Fruit fly (Drosophila melanogaster) whole organism, embryonic: Measurements from ENCODE around the gene CG12951.
A peak's percentile ranks its signal among the peaks of the same experiment; 100 is the strongest.

Experiments used
- Asciz ChIP-seq: fragments of 200-800 bp; sonication (Bioruptor generic); optimal IDR thresholded peaks from 2 replicates; lab custom pipeline; 2017; ENCODE audit warnings: missing biosample characterization, mild to moderate bottlenecking, missing genetic modification characterization, missing genetic modification reagents
- Atf3 ChIP-seq: fragments of 200-800 bp; sonication (Bioruptor generic); optimal IDR thresholded peaks from 3 replicates; lab custom pipeline; 2016; ENCODE audit warnings: missing biosample characterization, missing genetic modification characterization
- Bgb ChIP-seq: fragments of 200-800 bp; sonication (Bioruptor generic); IDR thresholded peaks from 2 replicates; pipeline ENCODE4 v1.3.6; 2022; ENCODE audit warnings: missing biosample characterization, missing genetic modification characterization; ENCODE audit not compliant: partially characterized antibody
- CG10462 ChIP-seq: fragments of 200-800 bp; sonication (Bioruptor generic); optimal IDR thresholded peaks from 2 replicates; lab custom pipeline; 2016; ENCODE audit warnings: missing biosample characterization, missing genetic modification characterization
- CG11247 ChIP-seq: fragments of 200-800 bp; sonication (Bioruptor generic); IDR thresholded peaks from 2 replicates; pipeline ENCODE4 v1.3.6; 2022; ENCODE audit warnings: missing biosample characterization, missing genetic modification characterization
- CG11456 ChIP-seq: fragments of 200-800 bp; sonication (Bioruptor generic); IDR thresholded peaks from 3 replicates; pipeline ENCODE4 v1.3.6; 2022; ENCODE audit warnings: missing biosample characterization, missing genetic modification characterization
- CG12104 ChIP-seq: fragments of 200-800 bp; sonication (Bioruptor generic); optimal IDR thresholded peaks from 3 replicates; lab custom pipeline; 2016; ENCODE audit warnings: missing biosample characterization, missing genetic modification characterization
- CG12155 ChIP-seq: fragments of 200-800 bp; sonication (Bioruptor generic); optimal IDR thresholded peaks from 3 replicates; lab custom pipeline; 2016; ENCODE audit warnings: missing biosample characterization, missing genetic modification characterization
- CG13424 ChIP-seq: fragments of 200-800 bp; sonication (Bioruptor generic); optimal IDR thresholded peaks from 2 replicates; lab custom pipeline; 2019; ENCODE audit warnings: missing biosample characterization, mild to moderate bottlenecking, missing genetic modification characterization, moderate library complexity
- CG15479 ChIP-seq: fragments of 200-800 bp; sonication (Bioruptor generic); optimal IDR thresholded peaks from 3 replicates; lab custom pipeline; 2019; ENCODE audit warnings: missing biosample characterization, mild to moderate bottlenecking, missing genetic modification characterization, moderate library complexity
- CG2202 ChIP-seq: fragments of 200-800 bp; sonication (Bioruptor generic); optimal IDR thresholded peaks from 2 replicates; lab custom pipeline; 2018; ENCODE audit warnings: missing biosample characterization, mild to moderate bottlenecking, missing genetic modification characterization
- CG31441 ChIP-seq: fragments of 200-800 bp; sonication (Bioruptor generic); IDR thresholded peaks from 2 replicates; pipeline ENCODE4 v1.3.6; 2022; ENCODE audit warnings: missing biosample characterization, missing genetic modification characterization
- CG3407 ChIP-seq: fragments of 200-800 bp; sonication (Bioruptor generic); optimal IDR thresholded peaks from 2 replicates; lab custom pipeline; 2018; ENCODE audit warnings: missing biosample characterization, mild to moderate bottlenecking, missing genetic modification characterization
- CG7745 ChIP-seq: fragments of 200-800 bp; sonication (Bioruptor generic); optimal IDR thresholded peaks from 2 replicates; lab custom pipeline; 2018; ENCODE audit warnings: missing biosample characterization, mild to moderate bottlenecking, missing genetic modification characterization, moderate library complexity
- CG7987 ChIP-seq: fragments of 200-800 bp; sonication (Bioruptor generic); optimal IDR thresholded peaks from 2 replicates; lab custom pipeline; 2018; ENCODE audit warnings: missing biosample characterization, mild to moderate bottlenecking, missing genetic modification characterization, moderate library complexity
- CG8944 ChIP-seq: fragments of 200-800 bp; sonication (Bioruptor generic); optimal IDR thresholded peaks from 3 replicates; lab custom pipeline; 2016; ENCODE audit warnings: missing biosample characterization, missing genetic modification characterization
- CrebB ChIP-seq: fragments of 200-800 bp; sonication (Bioruptor generic); optimal IDR thresholded peaks from 3 replicates; lab custom pipeline; 2018; ENCODE audit warnings: missing biosample characterization, mild to moderate bottlenecking, missing genetic modification characterization
- D19B ChIP-seq: fragments of 200-800 bp; sonication (Bioruptor generic); optimal IDR thresholded peaks from 2 replicates; lab custom pipeline; 2017; ENCODE audit warnings: missing biosample characterization, mild to moderate bottlenecking, missing genetic modification characterization
- E2f1 ChIP-seq: fragments of 200-800 bp; sonication (Bioruptor generic); IDR thresholded peaks from 2 replicates; pipeline ENCODE4 v1.3.6; 2022; ENCODE audit warnings: missing biosample characterization, missing genetic modification characterization
- Fer2 ChIP-seq: fragments of 200-800 bp; sonication (Bioruptor generic); optimal IDR thresholded peaks from 2 replicates; lab custom pipeline; 2018; ENCODE audit warnings: missing biosample characterization, mild to moderate bottlenecking, missing genetic modification characterization, moderate library complexity
- Fer3 ChIP-seq: fragments of 200-800 bp; sonication (Bioruptor generic); optimal IDR thresholded peaks from 2 replicates; lab custom pipeline; 2018; ENCODE audit warnings: missing biosample characterization, mild to moderate bottlenecking, missing genetic modification characterization, moderate library complexity
- HLH4C ChIP-seq: fragments of 200-800 bp; sonication (Bioruptor generic); IDR thresholded peaks from 3 replicates; pipeline ENCODE4 v1.3.6; 2022; ENCODE audit warnings: missing biosample characterization, missing genetic modification characterization; ENCODE audit not compliant: partially characterized antibody
- Hmx ChIP-seq: fragments of 200-800 bp; sonication (Bioruptor generic); optimal IDR thresholded peaks from 2 replicates; lab custom pipeline; 2016; ENCODE audit warnings: missing biosample characterization, missing genetic modification characterization
- Kr ChIP-seq: fragments of 200-800 bp; sonication (Bioruptor generic); optimal IDR thresholded peaks from 2 replicates; lab custom pipeline; 2017; ENCODE audit warnings: missing biosample characterization, mild to moderate bottlenecking, missing genetic modification characterization
- Lhr ChIP-seq: fragments of 200-800 bp; sonication (Bioruptor generic); optimal IDR thresholded peaks from 3 replicates; lab custom pipeline; 2017; ENCODE audit warnings: mild to moderate bottlenecking, missing biosample characterization, missing genetic modification reagents, missing genetic modification characterization
- MBD-R2 ChIP-seq: fragments of 200-800 bp; sonication (Bioruptor generic); IDR thresholded peaks from 2 replicates; pipeline ENCODE4 v1.3.6; 2022; ENCODE audit warnings: missing biosample characterization, missing genetic modification characterization
- MTF-1 ChIP-seq: fragments of 200-800 bp; sonication (Bioruptor generic); optimal IDR thresholded peaks from 2 replicates; lab custom pipeline; 2018; ENCODE audit warnings: missing biosample characterization, mild to moderate bottlenecking, missing genetic modification characterization, borderline replicate concordance
- Mad ChIP-seq: fragments of 200-800 bp; sonication (Bioruptor generic); optimal IDR thresholded peaks from 2 replicates; lab custom pipeline; 2016; ENCODE audit warnings: missing biosample characterization, missing genetic modification characterization
- Nf-YB ChIP-seq: fragments of 200-800 bp; sonication (Bioruptor generic); optimal IDR thresholded peaks from 3 replicates; lab custom pipeline; 2019; ENCODE audit warnings: missing biosample characterization, mild to moderate bottlenecking, missing genetic modification characterization, moderate library complexity
- Rx ChIP-seq: fragments of 200-800 bp; sonication (Bioruptor generic); IDR thresholded peaks from 2 replicates; pipeline ENCODE4 v1.3.6; 2022; ENCODE audit warnings: missing biosample characterization, missing genetic modification characterization
- Trl ChIP-seq, 3 experiments: fragments of >200 bp in 2 of 3; fragments of 200-800 bp in 1 of 3; sonication (Bioruptor generic) in 1 of 3; optimal IDR thresholded peaks; 2 replicates in 1 of 3; 3 replicates in 2 of 3; lab custom pipeline; 2016 to 2017; ENCODE audit warnings: missing biosample characterization in 1 of 3, missing genetic modification characterization in 1 of 3
- abd-A ChIP-seq: fragments of 200-800 bp; sonication (Bioruptor generic); optimal IDR thresholded peaks from 3 replicates; lab custom pipeline; 2019; ENCODE audit warnings: missing biosample characterization, mild to moderate bottlenecking, missing genetic modification characterization, moderate library complexity
- al ChIP-seq: fragments of 200-800 bp; sonication (Bioruptor generic); IDR thresholded peaks from 2 replicates; pipeline ENCODE4 v1.3.6; 2022; ENCODE audit warnings: missing biosample characterization, missing genetic modification characterization
- bsh ChIP-seq, 2 experiments: fragments of 200-800 bp; sonication (Bioruptor generic); optimal IDR thresholded peaks; 2 replicates each; lab custom pipeline; 2017 to 2018; ENCODE audit warnings: mild to moderate bottlenecking in 2 of 2, missing biosample characterization in 2 of 2, missing genetic modification characterization in 2 of 2, moderate library complexity in 1 of 2
- crol ChIP-seq: fragments of 200-800 bp; sonication (Bioruptor generic); IDR thresholded peaks from 2 replicates; pipeline ENCODE4 v1.3.6; 2022; ENCODE audit warnings: missing biosample characterization, missing genetic modification characterization
- dati ChIP-seq: fragments of 200-800 bp; sonication (Bioruptor generic); IDR thresholded peaks from 2 replicates; pipeline ENCODE4 v1.3.6; 2022; ENCODE audit warnings: missing biosample characterization, missing genetic modification characterization
- disco-r ChIP-seq: fragments of 200-800 bp; sonication (Bioruptor generic); optimal IDR thresholded peaks from 2 replicates; lab custom pipeline; 2016; ENCODE audit warnings: missing biosample characterization, missing genetic modification characterization
- en ChIP-seq: fragments of 200-800 bp; sonication (Bioruptor generic); optimal IDR thresholded peaks from 2 replicates; lab custom pipeline; 2016; ENCODE audit warnings: missing biosample characterization, missing genetic modification characterization
- jing ChIP-seq: fragments of 200-800 bp; sonication (Bioruptor generic); optimal IDR thresholded peaks from 2 replicates; lab custom pipeline; 2018; ENCODE audit warnings: missing biosample characterization, mild to moderate bottlenecking, missing genetic modification characterization
- lola ChIP-seq, 3 experiments: fragments of >200 bp in 2 of 3; fragments of 200-800 bp in 1 of 3; sonication (Bioruptor generic) in 1 of 3; optimal IDR thresholded peaks; 2 replicates each; lab custom pipeline; 2017 to 2019; ENCODE audit warnings: missing biosample characterization in 3 of 3, missing genetic modification characterization in 3 of 3, mild to moderate bottlenecking in 1 of 3, moderate library complexity in 1 of 3
- maf-S ChIP-seq: fragments of 200-800 bp; sonication (Bioruptor generic); optimal IDR thresholded peaks from 2 replicates; lab custom pipeline; 2016; ENCODE audit warnings: missing biosample characterization, missing genetic modification characterization
- oc ChIP-seq: fragments of 200-800 bp; sonication (Bioruptor generic); optimal IDR thresholded peaks from 2 replicates; lab custom pipeline; 2018; ENCODE audit warnings: missing biosample characterization, mild to moderate bottlenecking, missing genetic modification characterization, moderate library complexity
- pnt ChIP-seq: fragments of 200-800 bp; sonication (Bioruptor generic); optimal IDR thresholded peaks from 3 replicates; lab custom pipeline; 2016; ENCODE audit warnings: missing biosample characterization, missing genetic modification characterization
- so ChIP-seq: fragments of 200-800 bp; sonication (Bioruptor generic); IDR thresholded peaks from 3 replicates; pipeline ENCODE4 v1.3.6; 2022; ENCODE audit warnings: missing biosample characterization, missing genetic modification characterization
- stc ChIP-seq: fragments of 200-800 bp; sonication (Bioruptor generic); IDR thresholded peaks from 2 replicates; pipeline ENCODE4 v1.3.6; 2022; ENCODE audit warnings: missing biosample characterization, missing genetic modification characterization
- tup ChIP-seq: fragments of 200-800 bp; sonication (Bioruptor generic); optimal IDR thresholded peaks from 2 replicates; lab custom pipeline; 2016; ENCODE audit warnings: missing biosample characterization, mild to moderate bottlenecking, missing genetic modification characterization, moderate library complexity
- vfl ChIP-seq: fragments of 200-800 bp; sonication (Bioruptor generic); optimal IDR thresholded peaks from 2 replicates; lab custom pipeline; 2016; ENCODE audit warnings: missing biosample characterization, missing genetic modification characterization
- vnd ChIP-seq: fragments of 200-800 bp; sonication (Bioruptor generic); IDR thresholded peaks from 3 replicates; pipeline ENCODE4 v1.3.6; 2022; ENCODE audit warnings: missing biosample characterization, missing genetic modification characterization; ENCODE audit not compliant: partially characterized antibody

The CG12951 gene

DNA sequence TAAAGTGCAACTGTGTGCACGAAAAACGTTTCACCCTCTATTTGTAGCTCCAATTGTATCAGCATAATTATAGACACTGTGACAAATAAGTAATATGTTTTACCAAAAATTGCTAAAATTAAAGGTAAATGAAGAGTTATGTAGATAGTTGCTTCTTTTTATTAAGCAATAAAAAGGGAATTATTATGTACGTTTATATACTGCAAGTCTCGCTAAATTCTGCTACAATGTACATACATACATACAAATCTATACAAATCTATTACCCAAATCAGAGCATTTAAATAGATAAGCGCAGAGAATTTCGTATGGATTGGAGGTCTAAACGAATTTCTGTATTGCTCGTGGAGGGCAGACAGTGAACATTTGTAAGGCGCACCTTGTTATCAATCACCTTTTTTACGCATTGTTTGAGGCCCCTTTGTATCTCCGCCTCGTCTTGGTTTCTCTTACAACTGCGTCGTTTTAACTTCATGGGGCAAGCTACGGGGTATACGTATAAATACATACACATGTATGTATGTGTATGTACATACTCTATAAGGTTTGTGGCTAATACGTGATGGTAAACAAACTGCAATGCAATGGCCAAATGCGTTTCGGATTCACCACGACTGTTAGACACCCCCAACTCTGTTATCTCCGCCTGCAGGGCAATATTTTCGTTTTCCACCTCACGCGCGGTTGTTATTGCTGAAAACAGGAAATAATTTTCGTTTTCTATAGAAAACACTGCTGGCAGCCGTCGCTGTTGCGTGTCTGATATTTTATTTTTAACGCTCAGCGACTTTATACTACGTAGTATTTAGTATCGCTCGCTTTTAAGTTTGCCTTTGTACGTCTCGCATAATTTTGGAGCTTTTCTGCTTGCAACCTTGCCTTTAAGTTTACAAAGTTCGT, 9.3 kb upstream of the CG12951 start (continued):
- TF ChIP-seq Atf3, result no peak
- TF ChIP-seq CG15479 (GFP tag; lab: Kevin White, UChicago), result no peak
- TF ChIP-seq CG7987 (GFP tag; lab: Kevin White, UChicago), result no peak
- no peak for TF ChIP-seq so (GFP tag; lab: Robert Waterston, UW)
- no peak for TF ChIP-seq en (GFP tag; lab: Kevin White, UChicago)
- TF ChIP-seq dati (GFP tag; lab: Robert Waterston, UW), result no peak
- TF ChIP-seq tup (GFP tag; lab: Kevin White, UChicago), result peak; percentile 44
- TF ChIP-seq al (GFP tag; lab: Robert Waterston, UW), result no peak
- TF ChIP-seq HLH4C (GFP tag; lab: Robert Waterston, UW), result no peak
- TF ChIP-seq CG2202 (tag; lab: Kevin White, UChicago), result peak; percentile 51
- no peak for TF ChIP-seq CrebB (tag; lab: Kevin White, UChicago)
- peak; percentile 34 for TF ChIP-seq D19B (GFP tag; lab: Kevin White, UChicago)
- TF ChIP-seq bsh (GFP tag; optimal IDR thresholded peaks at IDR 0.05; lab: Kevin White, UChicago), result peak; percentile 52 to 82
- TF ChIP-seq Asciz (GFP tag; lab: Kevin White, UChicago), result peak; percentile 77
- TF ChIP-seq CG7745 (tag; lab: Kevin White, UChicago), result peak; percentile 6
- peak; percentile 40 for TF ChIP-seq Lhr (GFP tag; lab: Kevin White, UChicago)
- no peak; the same call in 1 of the 2 replicates for TF ChIP-seq Bgb (GFP tag; lab: Robert Waterston, UW)
- TF ChIP-seq CG10462 (GFP tag; lab: Kevin White, UChicago), result peak; percentile 51
- no peak for TF ChIP-seq MBD-R2 (GFP tag; lab: Robert Waterston, UW)
- no peak for TF ChIP-seq CG11247 (GFP tag; lab: Robert Waterston, UW)
- TF ChIP-seq oc (tag; lab: Kevin White, UChicago), result peak; percentile 68
- no peak for TF ChIP-seq CG8944 (GFP tag; lab: Kevin White, UChicago)
- TF ChIP-seq CG3407 (GFP tag; lab: Kevin White, UChicago), result peak; percentile 68
- TF ChIP-seq E2f1 (GFP tag; lab: Robert Waterston, UW), result peak; percentile 52
- no peak for TF ChIP-seq pnt (GFP tag; lab: Kevin White, UChicago)
- TF ChIP-seq jing (GFP tag; lab: Kevin White, UChicago), result peak; percentile 33
- TF ChIP-seq disco-r (GFP tag; lab: Kevin White, UChicago), result peak; percentile 24
- peak in 1 of 3 experiments; percentile 80 for TF ChIP-seq lola (GFP tag; optimal IDR thresholded peaks at IDR 0.05; lab: Kevin White, UChicago)
- TF ChIP-seq Trl (optimal IDR thresholded peaks at IDR 0.05; lab: Kevin White, UChicago), result no peak
- no peak for TF ChIP-seq Trl (GFP tag; optimal IDR thresholded peaks at IDR 0.05; lab: Kevin White, UChicago)
- TF ChIP-seq CG13424, result peak; percentile 63
- no peak for TF ChIP-seq MTF-1
- no peak for TF ChIP-seq Fer2 (tag; lab: Kevin White, UChicago)
- peak; percentile 84 for TF ChIP-seq CG31441 (GFP tag; lab: Robert Waterston, UW)
- no peak for TF ChIP-seq maf-S (GFP tag; lab: Kevin White, UChicago)
- no peak for TF ChIP-seq vnd (GFP tag; lab: Robert Waterston, UW)
- TF ChIP-seq Nf-YB, result peak; percentile 48
- TF ChIP-seq Mad (GFP tag; lab: Kevin White, UChicago), result no peak
- TF ChIP-seq Kr, result peak; percentile 15
- peak; percentile 73 for TF ChIP-seq abd-A (tag; lab: Kevin White, UChicago)
- TF ChIP-seq stc, result 0 out of 2 replicates have a peak, but pooled peaks have one; percentile 7
- TF ChIP-seq vfl, result no peak
- no peak for TF ChIP-seq CG11456 (GFP tag; lab: Robert Waterston, UW)
- no peak for TF ChIP-seq Rx (GFP tag; lab: Robert Waterston, UW)
- TF ChIP-seq CG12155, result peak; percentile 31
- TF ChIP-seq Fer3 (tag; lab: Kevin White, UChicago), result no peak
- TF ChIP-seq CG12104, result peak; percentile 43
- peak; percentile 69 for TF ChIP-seq crol (GFP tag; lab: Robert Waterston, UW)
- peak; percentile 2 for TF ChIP-seq Hmx (GFP tag; lab: Kevin White, UChicago)
